Worm (Caenorhabditis elegans): ENCODE results near the gene F59F5.7.

DNA sequence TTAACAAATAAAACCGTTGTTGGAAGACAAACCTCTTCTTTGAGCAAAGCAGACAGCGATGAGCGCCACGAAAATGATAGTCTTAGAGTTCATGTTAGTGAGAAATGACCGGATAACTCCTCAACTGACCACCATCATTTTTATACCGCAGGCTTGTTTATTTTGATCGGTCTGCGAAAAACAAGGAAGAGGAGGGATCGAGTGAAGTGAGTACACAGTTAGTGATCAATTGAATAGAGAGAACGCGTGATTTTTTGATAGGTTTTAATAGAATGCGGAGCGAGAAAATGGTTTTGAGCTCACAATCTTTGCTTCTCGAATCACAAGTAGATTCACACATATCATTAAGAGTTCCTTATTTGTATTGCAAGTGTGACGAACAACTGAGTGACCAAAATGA is 38.0 kb upstream of the F59F5.7 start, which contains the start of gene F14F3.4:
- TF ChIP-seq ztf-23 (GFP tag; IDR thresholded peaks at IDR 0.05) = no peak
- TF ChIP-seq tab-1 (GFP tag; IDR thresholded peaks at IDR 0.05) = no peak
